Fruit fly (Drosophila melanogaster) whole organism: ENCODE data around the gene CG33177.

Source experiments
- CG8478 ChIP-seq: fragments of >200 bp; optimal IDR thresholded peaks from 2 replicates; lab custom pipeline; 2018; ENCODE audit warnings: inconsistent platforms
- Dll ChIP-seq: fragments of >200 bp; optimal IDR thresholded peaks from 2 replicates; lab custom pipeline; 2017
- EcR ChIP-seq, 2 experiments: fragments of >200 bp; optimal IDR thresholded peaks; 2 replicates each; lab custom pipeline; 2017; ENCODE audit warnings: missing biosample characterization in 2 of 2, missing genetic modification characterization in 2 of 2, missing genetic modification reagents in 2 of 2
- pan ChIP-seq: fragments of >200 bp; optimal IDR thresholded peaks from 2 replicates; lab custom pipeline; 2017
- psq ChIP-seq: fragments of >200 bp; optimal IDR thresholded peaks from 2 replicates; lab custom pipeline; 2017
- usp ChIP-seq: fragments of >200 bp; optimal IDR thresholded peaks from 2 replicates; lab custom pipeline; 2017; ENCODE audit warnings: missing biosample characterization, missing genetic modification characterization, mixed read lengths

Gene CG33177

DNA sequence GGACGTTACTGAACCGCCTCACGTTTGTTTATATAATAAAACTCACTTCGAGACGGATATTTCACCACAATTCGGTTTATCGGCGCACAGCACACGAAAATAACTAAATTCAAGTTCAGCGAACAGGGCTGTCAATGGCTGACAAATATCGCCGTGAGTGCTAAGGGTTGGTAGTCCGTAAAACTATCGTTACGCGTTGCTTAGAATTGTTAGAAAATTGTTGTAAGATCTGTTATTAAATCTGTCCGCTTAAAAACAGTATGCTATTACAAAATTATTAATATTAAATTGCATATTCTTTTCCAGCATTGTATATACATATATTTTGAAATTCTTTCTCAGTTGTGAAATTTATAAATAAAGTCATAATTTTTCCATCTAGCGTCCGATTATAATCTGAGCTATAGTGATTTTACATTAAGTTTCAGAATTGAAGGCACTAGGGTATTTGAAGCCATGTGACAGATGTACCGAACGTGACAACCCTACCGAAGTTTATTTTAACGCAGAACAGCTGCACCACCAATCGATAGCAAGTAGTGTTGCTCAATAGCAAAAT is 3.5 kb downstream of the CG33177 start, which contains the start of gene Cox17:
TSS of gene Cox17 (minus strand) at position 120 of the 559 bp plus-strand sequence.
- TF ChIP-seq EcR (GFP tag; optimal IDR thresholded peaks at IDR 0.05; lab: Kevin White, UChicago) (no peak), Dll (lab: Kevin White, UChicago) (no peak), CG8478 (lab: Kevin White, UChicago) (no peak), psq (no peak), pan (lab: Kevin White, UChicago) (no peak)

DNA sequence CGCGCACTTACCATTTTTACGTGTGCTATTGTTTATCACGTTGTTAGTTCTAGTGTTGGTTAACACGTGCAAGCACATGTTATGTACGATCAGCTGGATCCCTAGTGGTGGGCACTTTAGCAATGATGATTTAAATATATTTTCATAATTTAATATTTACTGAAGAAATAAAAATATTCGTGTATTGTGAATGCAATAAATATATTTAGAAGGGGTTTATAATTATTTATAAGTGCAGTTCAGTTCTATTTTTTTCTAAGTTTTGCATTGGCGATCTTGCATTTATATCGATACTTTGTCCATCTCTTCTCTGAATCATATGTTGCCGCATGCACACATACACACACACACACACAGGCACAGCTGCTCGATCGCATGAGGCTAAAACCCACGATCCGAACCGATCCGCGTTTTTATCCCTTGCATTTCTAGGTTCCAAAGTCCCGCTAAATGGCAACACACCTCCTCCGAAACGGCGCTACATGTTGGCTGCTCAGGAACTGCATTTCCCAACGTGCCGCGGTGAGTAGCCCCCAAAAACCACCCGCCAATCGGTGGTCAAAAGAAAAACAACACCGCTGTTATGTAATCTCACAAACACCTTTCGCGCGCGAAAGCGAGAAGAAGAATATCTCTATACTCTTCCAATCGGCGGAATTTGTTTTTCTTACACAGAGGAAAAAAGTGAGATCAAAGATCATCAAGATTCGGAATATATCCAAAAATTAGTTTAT is 4.8 kb downstream of the CG33177 start, which contains the start of the genes CG15027 and Dbct:
TSS of gene CG15027 (minus strand) at position 51 of the 734 bp plus-strand sequence.
TSS of gene Dbct (plus strand) at position 349 of the 734 bp plus-strand sequence.
- TF ChIP-seq psq: no peak
- no peak for TF ChIP-seq CG8478 (lab: Kevin White, UChicago)
- TF ChIP-seq EcR (GFP tag; optimal IDR thresholded peaks at IDR 0.05; lab: Kevin White, UChicago): no peak
- TF ChIP-seq Dll (lab: Kevin White, UChicago): no peak

dm6 chrX:15089146-15089698 is 8.1 kb downstream of the CG33177 start, which contains the start of gene Rab3-GEF:
Rab3-GEF (plus strand) TSS chrX:15089682.
- no peak for TF ChIP-seq Dll (lab: Kevin White, UChicago)

DNA sequence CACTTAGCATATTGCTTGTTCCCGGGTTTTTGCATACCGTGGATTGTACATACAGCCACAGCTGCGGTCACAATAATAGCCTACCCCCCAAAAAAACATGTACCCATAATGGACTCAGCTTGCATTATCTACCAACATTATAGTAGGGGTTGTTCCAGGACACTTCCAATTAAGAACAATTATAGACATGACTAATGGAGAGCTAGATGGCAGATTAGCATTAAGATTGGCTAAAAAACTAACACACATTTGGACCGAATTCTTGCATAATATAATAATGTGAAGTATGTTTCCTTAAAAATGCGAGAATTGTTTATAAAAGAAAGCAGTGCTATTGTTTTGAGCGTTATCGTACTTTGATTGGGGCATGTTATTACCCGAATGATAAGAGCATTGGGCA is 9.2 kb downstream of the CG33177 start:
- no peak for TF ChIP-seq usp (GFP tag; lab: Kevin White, UChicago)
- no peak for TF ChIP-seq EcR (GFP tag; optimal IDR thresholded peaks at IDR 0.05; lab: Kevin White, UChicago)
- TF ChIP-seq psq: no peak
- no peak for TF ChIP-seq Dll (lab: Kevin White, UChicago)
- no peak for TF ChIP-seq CG8478 (lab: Kevin White, UChicago)
- no peak for TF ChIP-seq pan (lab: Kevin White, UChicago)

dm6 chrX:15091159-15091558 is 10.0 kb downstream of the CG33177 start:
- no peak for TF ChIP-seq Dll (lab: Kevin White, UChicago)
- TF ChIP-seq psq: no peak

DNA sequence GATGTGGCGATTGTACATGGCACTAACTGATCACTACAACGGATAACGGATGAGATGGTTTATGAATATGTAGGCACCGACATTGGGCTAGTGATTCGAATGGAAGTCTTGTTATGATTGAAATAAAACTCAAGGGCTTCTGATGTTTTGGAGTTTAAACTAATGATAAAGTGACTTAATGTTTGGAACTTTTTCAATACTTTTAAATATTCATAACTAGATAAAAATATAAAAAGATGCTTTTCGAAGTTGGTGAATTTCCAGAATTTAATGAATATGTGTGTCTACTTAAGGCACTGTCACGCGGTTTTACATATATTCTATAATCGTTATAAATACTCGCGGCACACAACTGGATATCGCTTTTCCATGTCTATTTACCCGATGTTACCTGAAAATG is 14.8 kb downstream of the CG33177 start, which contains the start of gene CG9072:
TSS of gene CG9072 (minus strand) at position 101 of the 400 bp plus-strand sequence.
- TF ChIP-seq EcR (GFP tag; optimal IDR thresholded peaks at IDR 0.05; lab: Kevin White, UChicago) (no peak), psq (no peak), usp (GFP tag; lab: Kevin White, UChicago) (no peak), CG8478 (lab: Kevin White, UChicago) (no peak), Dll (lab: Kevin White, UChicago) (no peak), pan (lab: Kevin White, UChicago) (no peak)

dm6 chrX:15111888-15112287 is 30.7 kb downstream of the CG33177 start:
- no peak for TF ChIP-seq pan (lab: Kevin White, UChicago)
- no peak for TF ChIP-seq Dll (lab: Kevin White, UChicago)
- TF ChIP-seq CG8478 (lab: Kevin White, UChicago): no peak

dm6 chrX:15116397-15116796 is 35.2 kb downstream of the CG33177 start, which contains the start of gene Cyp4s3:
Cyp4s3 (minus strand) TSS chrX:15116542.
- TF ChIP-seq EcR (GFP tag; optimal IDR thresholded peaks at IDR 0.05; lab: Kevin White, UChicago) (no peak), Dll (lab: Kevin White, UChicago) (no peak), pan (lab: Kevin White, UChicago) (no peak), psq (no peak), usp (GFP tag; lab: Kevin White, UChicago) (no peak), CG8478 (lab: Kevin White, UChicago) (no peak)

- TF ChIP-seq psq (no peak), CG8478 (lab: Kevin White, UChicago) (no peak), pan (lab: Kevin White, UChicago) (no peak), Dll (lab: Kevin White, UChicago) (no peak), usp (GFP tag; lab: Kevin White, UChicago) (no peak), EcR (GFP tag; optimal IDR thresholded peaks at IDR 0.05; lab: Kevin White, UChicago) (no peak)
Measured at dm6 chrX:15120116-15120515, 38.9 kb downstream of the CG33177 start.

- TF ChIP-seq usp (GFP tag; lab: Kevin White, UChicago) (no peak), pan (lab: Kevin White, UChicago) (no peak), EcR (GFP tag; optimal IDR thresholded peaks at IDR 0.05; lab: Kevin White, UChicago) (no peak), Dll (lab: Kevin White, UChicago) (no peak), psq (no peak), CG8478 (lab: Kevin White, UChicago) (no peak)
Measured at dm6 chrX:15121714-15122113, 40.5 kb downstream of the CG33177 start.

DNA sequence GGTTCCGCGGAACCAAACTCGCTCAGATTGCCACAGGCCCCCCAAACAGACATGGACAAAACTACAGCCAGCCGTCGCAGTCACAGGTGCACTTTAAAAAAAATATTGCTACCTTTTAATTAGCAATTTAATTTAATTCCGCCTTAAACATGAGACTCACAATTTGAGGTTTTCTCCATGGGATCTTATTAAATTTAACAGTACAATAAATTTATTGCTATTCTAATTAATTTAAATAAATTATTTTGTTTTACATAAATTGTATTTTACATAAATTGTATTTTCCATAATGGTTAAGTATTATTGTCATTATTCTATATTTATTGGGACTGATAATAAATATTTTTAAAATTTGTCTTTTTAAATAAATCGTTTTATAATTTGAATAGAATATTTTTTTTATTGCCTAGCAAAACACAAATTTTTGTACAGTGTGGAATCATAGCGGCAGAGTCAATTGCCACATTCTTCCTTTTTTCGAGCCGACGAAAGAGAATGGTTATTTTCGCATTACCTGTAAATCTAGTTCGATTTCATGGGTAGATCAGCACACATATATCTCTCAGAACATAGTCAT is 42.3 kb downstream of the CG33177 start:
- TF ChIP-seq pan (lab: Kevin White, UChicago): no peak
- no peak for TF ChIP-seq psq
- TF ChIP-seq Dll (lab: Kevin White, UChicago): no peak
- TF ChIP-seq usp (GFP tag; lab: Kevin White, UChicago): no peak

dm6 chrX:15125496-15125895 is 44.3 kb downstream of the CG33177 start, which contains the start of gene drd:
drd (plus strand) TSS chrX:15125753.
- TF ChIP-seq usp (GFP tag; lab: Kevin White, UChicago) (no peak), psq (no peak), CG8478 (lab: Kevin White, UChicago) (no peak), EcR (GFP tag; optimal IDR thresholded peaks at IDR 0.05; lab: Kevin White, UChicago) (no peak), pan (lab: Kevin White, UChicago) (no peak), Dll (lab: Kevin White, UChicago) (no peak)
